Worm (Caenorhabditis elegans) whole organism, mixed stage, embryonic: Measurements from ENCODE around the gene his-18.
"Not testable (repeated sequence)": the region's sequence is repeated elsewhere in the genome, so short reads cannot be mapped to it uniquely, and the experiment has no call there.

Source experiments
- M03D4.4 ChIP-seq: sonication (generic microtip); optimal IDR thresholded peaks from 2 replicates; lab custom pipeline; 2017; ENCODE audit warnings: mild to moderate bottlenecking, missing genetic modification characterization, missing compliant biosample characterization
- bed-3 ChIP-seq: fragments of 200-800 bp; sonication (Bioruptor generic); optimal IDR thresholded peaks from 3 replicates; lab custom pipeline; 2018; ENCODE audit warnings: mild to moderate bottlenecking, missing genetic modification characterization, moderate library complexity, missing compliant biosample characterization
- blmp-1 ChIP-seq: fragments of 150-350 bp; optimal IDR thresholded peaks from 2 replicates; lab custom pipeline; 2014; ENCODE audit warnings: missing biosample characterization, missing genetic modification characterization
- ceh-39 ChIP-seq: fragments of 150-350 bp; optimal IDR thresholded peaks from 2 replicates; lab custom pipeline; 2014; ENCODE audit warnings: missing biosample characterization, missing genetic modification characterization
- ceh-83 ChIP-seq: fragments of 200-800 bp; sonication (Bioruptor generic); optimal IDR thresholded peaks from 2 replicates; lab custom pipeline; 2018; ENCODE audit warnings: mild to moderate bottlenecking, missing genetic modification characterization, missing compliant biosample characterization
- ces-1 ChIP-seq: fragments of 150-350 bp; optimal IDR thresholded peaks from 2 replicates; lab custom pipeline; 2014; ENCODE audit warnings: missing biosample characterization, missing genetic modification reagents, missing genetic modification characterization
- cnd-1 ChIP-seq: fragments of 200-800 bp; sonication (Bioruptor generic); optimal IDR thresholded peaks from 2 replicates; lab custom pipeline; 2018; ENCODE audit warnings: mild to moderate bottlenecking, missing genetic modification characterization, missing compliant biosample characterization
- drap-1 ChIP-seq: fragments of 200-800 bp; sonication (Bioruptor generic); optimal IDR thresholded peaks from 3 replicates; lab custom pipeline; 2018; ENCODE audit warnings: mild to moderate bottlenecking, missing genetic modification characterization, missing compliant biosample characterization
- elt-1 ChIP-seq: sonication (generic microtip); optimal IDR thresholded peaks from 2 replicates; lab custom pipeline; 2017; ENCODE audit warnings: missing genetic modification characterization, mild to moderate bottlenecking, missing compliant biosample characterization, antibody characterized with exemption, moderate library complexity, borderline replicate concordance; ENCODE audit not compliant: insufficient read depth
- elt-3 ChIP-seq: fragments of 150-350 bp; optimal IDR thresholded peaks from 2 replicates; lab custom pipeline; 2014; ENCODE audit warnings: missing biosample characterization, missing genetic modification characterization
- flh-1 ChIP-seq: fragments of 200-800 bp; sonication (Bioruptor generic); optimal IDR thresholded peaks from 2 replicates; lab custom pipeline; 2018; ENCODE audit warnings: mild to moderate bottlenecking, missing genetic modification characterization, moderate library complexity, missing compliant biosample characterization
- hlh-1 ChIP-seq: fragments of 150-350 bp; optimal IDR thresholded peaks from 2 replicates; lab custom pipeline; 2014; ENCODE audit warnings: missing biosample characterization, missing genetic modification reagents, missing genetic modification characterization
- lin-13 ChIP-seq: fragments of 150-350 bp; optimal IDR thresholded peaks from 2 replicates; lab custom pipeline; 2014; ENCODE audit warnings: missing biosample characterization, missing genetic modification characterization
- lin-32 ChIP-seq: fragments of 200-800 bp; sonication (Bioruptor generic); optimal IDR thresholded peaks from 2 replicates; lab custom pipeline; 2018; ENCODE audit warnings: mild to moderate bottlenecking, missing genetic modification characterization, missing compliant biosample characterization
- lsy-2 ChIP-seq: fragments of 150-350 bp; optimal IDR thresholded peaks from 2 replicates; lab custom pipeline; 2014; ENCODE audit warnings: missing biosample characterization, missing genetic modification characterization
- mep-1 ChIP-seq: fragments of 150-350 bp; optimal IDR thresholded peaks from 2 replicates; lab custom pipeline; 2017; ENCODE audit warnings: missing biosample characterization, missing genetic modification reagents, missing genetic modification characterization, inconsistent platforms
- mls-2 ChIP-seq: sonication (generic microtip); optimal IDR thresholded peaks from 2 replicates; lab custom pipeline; 2016; ENCODE audit warnings: mild to moderate bottlenecking, missing genetic modification characterization, moderate library complexity, missing compliant biosample characterization
- nhr-12 ChIP-seq: fragments of 150-350 bp; optimal IDR thresholded peaks from 2 replicates; lab custom pipeline; 2014; ENCODE audit warnings: missing biosample characterization, missing genetic modification characterization
- nhr-2 ChIP-seq: fragments of 150-350 bp; optimal IDR thresholded peaks from 2 replicates; lab custom pipeline; 2014; ENCODE audit warnings: missing biosample characterization, missing genetic modification characterization
- nhr-237 ChIP-seq: fragments of 150-350 bp; optimal IDR thresholded peaks from 2 replicates; lab custom pipeline; 2014; ENCODE audit warnings: missing biosample characterization, missing genetic modification characterization
- nhr-28 ChIP-seq: fragments of 150-350 bp; optimal IDR thresholded peaks from 2 replicates; lab custom pipeline; 2014; ENCODE audit warnings: missing biosample characterization, missing genetic modification characterization
- snpc-4 ChIP-seq: fragments of 150-350 bp; optimal IDR thresholded peaks from 2 replicates; lab custom pipeline; 2014; ENCODE audit warnings: missing biosample characterization, missing genetic modification characterization
- tbx-8 ChIP-seq: fragments of 200-800 bp; sonication (Bioruptor generic); optimal IDR thresholded peaks from 2 replicates; lab custom pipeline; 2018; ENCODE audit warnings: mild to moderate bottlenecking, missing genetic modification characterization, moderate library complexity, missing compliant biosample characterization
- unc-39 ChIP-seq: fragments of 150-350 bp; optimal IDR thresholded peaks from 2 replicates; lab custom pipeline; 2014; ENCODE audit warnings: missing biosample characterization, missing genetic modification characterization
- unc-62 ChIP-seq: fragments of 150-350 bp; optimal IDR thresholded peaks from 2 replicates; lab custom pipeline; 2014; ENCODE audit warnings: missing biosample characterization, missing genetic modification reagents, missing genetic modification characterization
- zip-8 ChIP-seq: fragments of 150-350 bp; optimal IDR thresholded peaks from 2 replicates; lab custom pipeline; 2014; ENCODE audit warnings: missing biosample characterization, missing genetic modification characterization
- ztf-11 ChIP-seq: fragments of 150-350 bp; optimal IDR thresholded peaks from 2 replicates; lab custom pipeline; 2014; ENCODE audit warnings: missing biosample characterization, missing genetic modification characterization

The his-18 gene

DNA sequence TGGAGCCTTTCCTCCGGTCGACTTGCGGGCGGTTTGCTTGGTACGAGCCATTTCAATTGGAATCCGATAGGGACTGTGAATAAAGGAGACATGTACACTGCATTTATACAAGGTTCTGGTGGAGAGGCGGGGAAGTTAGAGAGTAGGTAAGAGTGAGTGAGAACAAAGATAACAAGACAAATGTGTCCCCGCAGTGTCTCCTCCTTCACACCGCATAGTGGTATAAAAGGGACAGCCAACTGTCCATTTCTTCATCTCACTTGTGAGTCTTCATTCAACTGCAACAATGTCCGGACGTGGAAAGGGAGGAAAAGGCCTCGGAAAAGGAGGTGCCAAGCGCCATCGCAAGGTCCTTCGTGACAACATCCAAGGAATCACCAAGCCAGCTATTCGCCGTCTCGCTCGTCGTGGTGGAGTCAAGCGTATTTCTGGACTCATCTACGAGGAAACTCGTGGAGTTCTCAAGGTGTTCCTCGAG lies at the start of gene his-18, which contains the start of gene his-17:
TSS of gene his-18 (plus strand) at position 287 of the 478 bp plus-strand sequence.
TSS of gene his-17 (minus strand) at position 51 of the 478 bp plus-strand sequence.
- not testable (repeated sequence) for TF ChIP-seq unc-39, nhr-28, elt-1 (tag; lab: Kevin White, UChicago)

DNA sequence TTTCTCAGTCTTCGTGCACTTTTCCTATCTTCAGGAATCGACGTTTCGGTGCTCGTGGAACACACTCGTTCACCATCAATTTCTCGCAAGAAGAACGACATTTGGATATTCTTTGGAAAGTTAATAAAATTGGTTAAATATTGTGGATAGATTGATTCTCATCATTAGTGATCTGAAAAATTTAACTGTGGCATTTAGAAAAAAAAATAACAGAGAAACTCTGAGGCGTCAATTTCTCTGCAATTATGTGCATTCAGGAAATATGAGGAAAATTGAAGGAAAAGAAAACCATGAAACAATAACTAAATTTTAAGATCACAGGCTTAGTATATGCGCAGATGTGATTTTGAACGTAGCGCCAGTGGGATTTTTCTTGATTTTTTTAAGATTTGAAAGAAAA lies 36.1 kb upstream of the his-18 start, which contains the start of gene F07B7.12:
TSS of gene F07B7.12 (minus strand) at position 101 of the 400 bp plus-strand sequence.
- TF ChIP-seq M03D4.4; ztf-11 (tag; lab: Kevin White, UChicago); unc-62 (GFP tag; lab: Kevin White, UChicago): not testable (repeated sequence)

DNA sequence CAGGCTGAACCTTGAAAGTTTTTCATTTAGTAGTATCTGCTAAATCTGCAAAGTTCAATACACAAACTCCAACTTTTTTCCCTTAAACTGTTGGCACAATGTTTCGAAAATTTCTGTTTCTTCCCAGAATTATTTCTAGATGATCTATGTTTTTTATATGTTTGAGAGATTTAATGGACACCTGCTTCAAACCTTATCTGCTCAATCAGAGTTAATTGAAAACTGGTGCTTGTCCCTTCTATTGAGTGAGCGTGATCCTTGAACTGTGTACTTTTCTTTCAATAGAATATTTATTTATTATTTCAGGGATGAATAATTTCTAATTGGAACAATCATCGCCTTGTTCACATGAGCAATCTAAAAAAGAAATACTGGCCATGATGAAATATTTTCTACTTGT lies 728 bp downstream of the his-18 start, which contains the start of gene frpr-13:
TSS of gene frpr-13 (plus strand) at position 301 of the 400 bp plus-strand sequence.
- TF ChIP-seq M03D4.4 (no peak), lsy-2 (tag; lab: Kevin White, UChicago) (no peak), ceh-83 (no peak), elt-3 (tag; lab: Kevin White, UChicago) (no peak)
- TF ChIP-seq, all 35 proteins: peak for 0

DNA sequence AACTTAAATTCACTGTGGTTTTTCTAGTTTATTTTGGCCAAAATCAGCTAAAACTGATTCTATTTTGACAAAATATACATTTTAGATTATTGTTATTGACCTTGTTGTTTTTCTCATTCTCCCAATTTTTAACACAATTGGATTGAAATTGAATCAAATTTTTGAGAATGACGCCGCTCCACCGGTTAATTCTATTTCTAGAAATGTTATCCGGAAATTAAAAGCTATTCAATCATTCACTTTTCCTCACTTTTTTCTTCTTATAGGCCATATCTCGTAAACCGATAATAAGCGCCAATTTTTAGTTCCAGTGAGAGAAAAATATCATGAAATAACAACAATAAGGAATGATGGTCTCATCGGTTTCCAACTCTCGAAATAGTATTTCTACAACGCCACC lies 4.7 kb downstream of the his-18 start, which contains the start of gene frpr-12:
TSS of gene frpr-12 (plus strand) at position 301 of the 400 bp plus-strand sequence.
- no peak for TF ChIP-seq flh-1 (GFP tag; lab: Kevin White, UChicago)
- TF ChIP-seq tbx-8 (GFP tag; lab: Kevin White, UChicago), result no peak
- TF ChIP-seq nhr-2 (tag; lab: Kevin White, UChicago), result no peak
- TF ChIP-seq elt-3 (tag; lab: Kevin White, UChicago), result no peak
- no peak for TF ChIP-seq nhr-12 (tag; lab: Kevin White, UChicago)
- TF ChIP-seq unc-39 (tag; lab: Kevin White, UChicago), result no peak
- TF ChIP-seq lsy-2 (tag; lab: Kevin White, UChicago), result no peak
- no peak for TF ChIP-seq zip-8 (tag; lab: Kevin White, UChicago)
- no peak for TF ChIP-seq snpc-4 (tag; lab: Kevin White, UChicago)
- no peak for TF ChIP-seq ztf-11 (tag; lab: Kevin White, UChicago)
- no peak for TF ChIP-seq cnd-1 (tag; lab: Kevin White, UChicago)
- TF ChIP-seq mep-1 (tag; lab: Kevin White, UChicago), result no peak
- no peak for TF ChIP-seq hlh-1 (tag; lab: Kevin White, UChicago)
- TF ChIP-seq, all 35 proteins: peak for 0

DNA sequence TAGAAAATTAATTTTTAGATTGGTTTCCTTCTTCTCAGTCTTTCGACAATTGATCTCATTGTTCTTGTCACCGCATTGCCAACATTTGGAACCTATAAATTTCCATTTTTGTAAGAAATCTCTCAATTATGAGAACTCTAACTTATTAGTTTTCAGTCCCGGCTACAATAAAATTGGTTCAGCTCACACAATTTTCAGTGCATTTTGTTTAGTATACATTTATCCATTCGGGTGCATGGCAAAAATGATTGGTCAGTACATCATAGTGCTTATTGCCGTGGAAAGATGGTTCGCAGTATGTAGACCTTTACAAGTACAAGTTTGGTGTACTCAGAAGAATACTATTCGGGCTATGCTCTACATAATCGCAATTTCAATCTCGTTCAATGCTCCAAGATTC lies 5.9 kb downstream of the his-18 start:
- no peak for TF ChIP-seq mls-2 (tag; lab: Kevin White, UChicago)
- no peak for TF ChIP-seq drap-1 (GFP tag; lab: Kevin White, UChicago)
- TF ChIP-seq ces-1, result no peak
- TF ChIP-seq zip-8 (tag; lab: Kevin White, UChicago), result no peak
- TF ChIP-seq tbx-8 (GFP tag; lab: Kevin White, UChicago), result no peak
- TF ChIP-seq nhr-28 (tag; lab: Kevin White, UChicago), result no peak
- TF ChIP-seq lsy-2 (tag; lab: Kevin White, UChicago), result no peak
- no peak for TF ChIP-seq bed-3 (GFP tag; lab: Kevin White, UChicago)
- TF ChIP-seq elt-3 (tag; lab: Kevin White, UChicago), result no peak
- no peak for TF ChIP-seq nhr-2 (tag; lab: Kevin White, UChicago)
- TF ChIP-seq, all 35 proteins: peak for 0

DNA sequence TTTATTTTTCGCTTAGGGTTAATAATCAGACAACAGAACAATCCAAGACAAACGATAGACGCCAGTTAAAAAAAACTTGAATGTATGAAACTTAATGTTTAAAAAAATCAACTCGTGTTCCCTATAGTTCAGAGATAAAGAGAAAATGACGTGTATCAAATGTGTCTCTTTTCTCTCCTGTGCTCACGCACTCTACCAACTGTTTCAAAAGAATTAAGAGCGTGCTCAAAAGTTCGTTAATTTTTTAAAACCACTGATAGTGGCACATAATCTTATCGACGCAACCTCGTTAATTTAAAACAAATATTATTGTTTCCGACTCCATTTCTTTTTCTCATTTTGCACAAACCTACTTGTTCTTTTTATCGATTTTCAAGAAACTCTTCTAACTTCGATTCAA lies 7.6 kb downstream of the his-18 start:
- TF ChIP-seq nhr-28 (tag; lab: Kevin White, UChicago), result no peak
- TF ChIP-seq nhr-237 (tag; lab: Kevin White, UChicago), result no peak
- no peak for TF ChIP-seq blmp-1 (tag; lab: Kevin White, UChicago)
- TF ChIP-seq zip-8 (tag; lab: Kevin White, UChicago), result no peak
- TF ChIP-seq mls-2 (tag; lab: Kevin White, UChicago), result no peak
- no peak for TF ChIP-seq snpc-4 (tag; lab: Kevin White, UChicago)
- no peak for TF ChIP-seq unc-62 (GFP tag; lab: Kevin White, UChicago)
- no peak for TF ChIP-seq mep-1 (tag; lab: Kevin White, UChicago)
- TF ChIP-seq nhr-12 (tag; lab: Kevin White, UChicago), result no peak
- TF ChIP-seq lin-13 (tag; lab: Kevin White, UChicago), result no peak
- TF ChIP-seq ceh-83, result no peak
- no peak for TF ChIP-seq lin-32 (GFP tag; lab: Kevin White, UChicago)
- TF ChIP-seq bed-3 (GFP tag; lab: Kevin White, UChicago), result no peak
- TF ChIP-seq elt-1 (tag; lab: Kevin White, UChicago), result no peak
- no peak for TF ChIP-seq tbx-8 (GFP tag; lab: Kevin White, UChicago)
- no peak for TF ChIP-seq cnd-1 (tag; lab: Kevin White, UChicago)
- TF ChIP-seq ces-1, result no peak
- TF ChIP-seq unc-39 (tag; lab: Kevin White, UChicago), result no peak
- no peak for TF ChIP-seq ceh-39 (tag; lab: Kevin White, UChicago)
- no peak for TF ChIP-seq nhr-2 (tag; lab: Kevin White, UChicago)
